Worm (Caenorhabditis elegans) whole organism, L1 larva: ENCODE measurements around the gene ZK354.7.
"Not testable (repeated sequence)": the region's sequence is repeated elsewhere in the genome, so short reads cannot be mapped to it uniquely, and the experiment has no call there.

Experiments
- alr-1 ChIP-seq: fragments of 200-800 bp; sonication (Bioruptor generic); optimal IDR thresholded peaks from 2 replicates; lab custom pipeline; 2018; ENCODE audit warnings: borderline replicate concordance, mild to moderate bottlenecking, missing genetic modification characterization, missing compliant biosample characterization
- egl-27 ChIP-seq, 2 experiments: fragments of 150-350 bp in 1 of 2; sonication (generic microtip); optimal IDR thresholded peaks; 3 replicates each; lab custom pipeline; 2017 to 2018; ENCODE audit warnings: missing biosample characterization in 2 of 2, missing genetic modification characterization in 2 of 2, missing genetic modification reagents in 2 of 2
- fkh-10 ChIP-seq: sonication (generic microtip); optimal IDR thresholded peaks from 2 replicates; lab custom pipeline; 2017; ENCODE audit warnings: missing biosample characterization, missing genetic modification reagents, missing genetic modification characterization
- nhr-12 ChIP-seq: sonication (generic microtip); optimal IDR thresholded peaks from 2 replicates; lab custom pipeline; 2017; ENCODE audit warnings: missing biosample characterization, missing genetic modification characterization
- skn-1 ChIP-seq: fragments of 150-350 bp; optimal IDR thresholded peaks from 2 replicates; lab custom pipeline; 2014; ENCODE audit warnings: missing biosample characterization, missing genetic modification characterization
- unc-130 ChIP-seq: fragments of 150-350 bp; optimal IDR thresholded peaks from 2 replicates; lab custom pipeline; 2017; ENCODE audit warnings: missing biosample characterization, missing genetic modification characterization, inconsistent platforms
- zag-1 ChIP-seq: fragments of 150-350 bp; optimal IDR thresholded peaks from 2 replicates; lab custom pipeline; 2014; ENCODE audit warnings: missing biosample characterization, missing genetic modification characterization
- ztf-11 ChIP-seq, 2 experiments: sonication (generic microtip); optimal IDR thresholded peaks; 2 replicates each; lab custom pipeline; 2016 to 2017; ENCODE audit warnings: missing genetic modification characterization in 2 of 2, missing biosample characterization in 1 of 2, missing compliant biosample characterization in 1 of 2

DNA sequence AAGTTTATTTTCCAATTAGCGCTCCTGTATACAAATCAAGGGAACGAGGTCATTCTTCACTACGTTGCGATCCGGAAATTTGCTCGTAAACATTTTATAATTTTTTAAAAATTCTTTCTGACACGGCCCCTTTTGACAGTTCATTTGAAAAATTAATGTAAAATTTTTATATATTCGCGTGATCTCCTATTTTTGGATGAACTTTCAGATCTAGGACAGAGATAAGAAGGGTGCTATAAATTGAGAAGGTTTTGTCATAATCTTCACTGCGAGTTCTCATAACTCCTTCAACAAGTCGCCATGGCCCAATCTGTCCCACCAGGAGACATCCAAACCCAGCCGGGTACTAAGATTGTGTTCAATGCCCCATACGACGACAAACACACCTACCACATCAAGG is 42.6 kb downstream of the ZK354.7 start, which contains the start of gene msp-19:
- not testable (repeated sequence) for TF ChIP-seq alr-1; ztf-11 (tag; optimal IDR thresholded peaks at IDR 0.05; lab: Kevin White, UChicago); zag-1 (tag; lab: Kevin White, UChicago); skn-1 (tag; lab: Kevin White, UChicago); nhr-12 (tag; lab: Kevin White, UChicago); unc-130 (tag; lab: Kevin White, UChicago); fkh-10 (GFP tag; lab: Kevin White, UChicago); egl-27 (tag; optimal IDR thresholded peaks at IDR 0.05; lab: Kevin White, UChicago)
